Worm (Caenorhabditis elegans) whole organism, midembryonic: ENCODE data around the gene T07G12.2.

Experiments
- flt-1 ChIP-seq: fragments of 200-800 bp; sonication (Bioruptor generic); IDR thresholded peaks from 2 replicates; pipeline ENCODE4 v1.3.6; 2022; ENCODE audit warnings: missing genetic modification characterization, missing compliant biosample characterization
- ztf-23 ChIP-seq: fragments of 200-800 bp; sonication (Bioruptor generic); IDR thresholded peaks from 2 replicates; pipeline ENCODE4 v1.3.6; 2022; ENCODE audit warnings: missing genetic modification reagents, missing genetic modification characterization, missing compliant biosample characterization

DNA sequence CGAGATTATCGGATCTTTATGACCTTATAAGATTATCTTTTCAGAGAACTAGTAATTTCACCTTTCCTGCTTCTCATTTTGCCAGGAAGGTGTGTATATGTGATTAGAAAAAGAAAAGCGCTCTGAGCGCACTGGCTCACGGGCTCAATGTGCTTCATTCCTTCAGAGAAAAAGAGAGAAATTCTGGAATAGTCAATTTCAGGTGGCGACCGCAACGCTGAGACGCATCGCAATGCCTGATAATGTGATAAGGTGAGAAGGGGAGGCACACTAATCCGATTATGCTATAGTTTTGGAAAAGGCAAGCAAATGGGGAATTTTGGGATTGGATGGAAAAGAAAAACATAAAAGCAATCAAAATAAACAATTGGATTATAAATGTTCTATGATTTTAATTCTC is 24.5 kb upstream of the T07G12.2 start:
- TF ChIP-seq ztf-23 (GFP tag; lab: Robert Waterston, UW): no peak
- TF ChIP-seq flt-1 (GFP tag; lab: Robert Waterston, UW): no peak
